Worm (Caenorhabditis elegans): ENCODE results near the gene C25D7.10.

C25D7.10 gene

ce11 chrV:15083659-15084058, 16.4 kb downstream of the C25D7.10 start (continued):
- TF ChIP-seq rec-8 (tag; optimal IDR thresholded peaks at IDR 0.05) (no peak), nhr-90 (tag; optimal IDR thresholded peaks at IDR 0.05) (peak; percentile 6), cebp-1 (GFP tag; IDR thresholded peaks at IDR 0.05) (no peak), cebp-1 (tag; optimal IDR thresholded peaks at IDR 0.05) (peak; percentile 65), lag-1 (GFP tag; IDR thresholded peaks at IDR 0.05) (no peak), lir-1 (GFP tag; conservative IDR thresholded peaks at IDR 0.05) (no peak), hlh-26 (GFP tag; conservative IDR thresholded peaks at IDR 0.05) (no peak), dpff-1 (tag; optimal IDR thresholded peaks at IDR 0.05) (no peak), snpc-1.3 (tag; optimal IDR thresholded peaks at IDR 0.05; ENCODE audit: insufficient read depth) (no peak), hlh-12 (tag; optimal IDR thresholded peaks at IDR 0.05) (no peak), F57A8.1 (GFP tag; optimal IDR thresholded peaks at IDR 0.05) (no peak), him-1 (tag; optimal IDR thresholded peaks at IDR 0.05) (no peak), F49E8.2 (tag; optimal IDR thresholded peaks at IDR 0.05; ENCODE audit: insufficient read depth) (no peak), sea-2 (GFP tag; IDR thresholded peaks at IDR 0.05) (no peak), Y79H2A.3 (GFP tag; conservative IDR thresholded peaks at IDR 0.05) (no peak), ccch-3 (GFP tag; optimal IDR thresholded peaks at IDR 0.05) (no peak), ZK185.1 (tag; optimal IDR thresholded peaks at IDR 0.05; ENCODE audit: poor library complexity, severe bottlenecking) (peak; percentile 30), ceh-40 (GFP tag; IDR thresholded peaks at IDR 0.05) (no peak), ztf-26 (tag; optimal IDR thresholded peaks at IDR 0.05) (peak; percentile 9), cebp-2 (GFP tag; IDR thresholded peaks at IDR 0.05) (0 out of 2 replicates have a peak, but pooled peaks have one; percentile 35), die-1 (tag; optimal IDR thresholded peaks at IDR 0.05) (peak; percentile 5), ets-4 (GFP tag; optimal IDR thresholded peaks at IDR 0.05) (no peak), pbrm-1 (GFP tag; IDR thresholded peaks at IDR 0.05) (no peak), ztf-25 (GFP tag; IDR thresholded peaks at IDR 0.05) (no peak), nhr-80 (tag; optimal IDR thresholded peaks at IDR 0.05) (no peak), madf-6 (GFP tag; IDR thresholded peaks at IDR 0.05) (peak; percentile 64), Y53G8AR.9 (GFP tag; conservative IDR thresholded peaks at IDR 0.05) (peak; percentile 55), K11D2.4 (GFP tag; IDR thresholded peaks at IDR 0.05) (no peak), sptf-2 (GFP tag; optimal IDR thresholded peaks at IDR 0.05) (no peak), nfya-2 (GFP tag; IDR thresholded peaks at IDR 0.05) (no peak), F22D6.2 (tag; optimal IDR thresholded peaks at IDR 0.05) (no peak), zim-3 (tag; optimal IDR thresholded peaks at IDR 0.05) (peak; percentile 33), tbp1 (GFP tag; optimal IDR thresholded peaks at IDR 0.05) (peak; percentile 53), atf-7 (tag; optimal IDR thresholded peaks at IDR 0.05) (peak; percentile 18), lin-54 (GFP tag; optimal IDR thresholded peaks at IDR 0.05) (peak; percentile 27), tlf-1 (GFP tag; optimal IDR thresholded peaks at IDR 0.05) (peak; percentile 55), F57C9.4 (tag; optimal IDR thresholded peaks at IDR 0.05) (peak; percentile 4), D2030.7 (GFP tag; IDR thresholded peaks at IDR 0.05) (peak; percentile 45), nhr-179 (tag; optimal IDR thresholded peaks at IDR 0.05) (no peak), attf-6 (GFP tag; IDR thresholded peaks at IDR 0.05) (peak; percentile 57), ceh-79 (tag; optimal IDR thresholded peaks at IDR 0.05) (no peak), T26A5.8 (tag; optimal IDR thresholded peaks at IDR 0.05) (no peak), B0035.1 (tag; optimal IDR thresholded peaks at IDR 0.05) (no peak), F23B12.7 (tag; optimal IDR thresholded peaks at IDR 0.05; ENCODE audit: insufficient read depth) (no peak), ztf-18 (tag; optimal IDR thresholded peaks at IDR 0.05) (no peak), lin-40 (tag; optimal IDR thresholded peaks at IDR 0.05) (no peak), hsf-1 (GFP tag; IDR thresholded peaks at IDR 0.05) (peak; percentile 75), madf-10 (tag; optimal IDR thresholded peaks at IDR 0.05) (no peak), hmg-20 (GFP tag; IDR thresholded peaks at IDR 0.05) (no peak)

Measured in whole organism, young adult.